Fruit fly (Drosophila melanogaster) whole organism, pupa: Measurements from ENCODE around the gene ACXA.
A peak's percentile ranks its signal among the peaks of the same experiment; 100 is the strongest.

Experiments used
- CG10348 ChIP-seq: fragments of 200-800 bp; sonication (Bioruptor generic); IDR thresholded peaks from 2 replicates; pipeline ENCODE4 v1.3.6; 2022; ENCODE audit warnings: missing biosample characterization, missing genetic modification characterization
- CG12605 ChIP-seq: fragments of 200-800 bp; sonication (Bioruptor generic); IDR thresholded peaks from 2 replicates; pipeline ENCODE4 v1.3.6; 2022; ENCODE audit warnings: missing biosample characterization, missing genetic modification characterization
- CG13204 ChIP-seq: fragments of 200-800 bp; sonication (Bioruptor generic); optimal IDR thresholded peaks from 2 replicates; lab custom pipeline; 2018; ENCODE audit warnings: missing biosample characterization, mild to moderate bottlenecking, missing genetic modification characterization, moderate library complexity
- CG14655 ChIP-seq: fragments of 200-800 bp; sonication (Bioruptor generic); optimal IDR thresholded peaks from 3 replicates; lab custom pipeline; 2017; ENCODE audit warnings: mild to moderate bottlenecking, missing biosample characterization, missing genetic modification reagents, missing genetic modification characterization
- CG15710 ChIP-seq: fragments of 200-800 bp; sonication (Bioruptor generic); optimal IDR thresholded peaks from 2 replicates; lab custom pipeline; 2018; ENCODE audit warnings: missing biosample characterization, mild to moderate bottlenecking, missing genetic modification characterization, moderate library complexity
- CG17806 ChIP-seq: fragments of 200-800 bp; sonication (Bioruptor generic); optimal IDR thresholded peaks from 2 replicates; lab custom pipeline; 2018; ENCODE audit warnings: missing biosample characterization, mild to moderate bottlenecking, missing genetic modification characterization, moderate library complexity
- CG32121 ChIP-seq: fragments of 200-800 bp; sonication (Bioruptor generic); IDR thresholded peaks from 2 replicates; pipeline ENCODE4 v1.3.6; 2022; ENCODE audit warnings: missing biosample characterization, missing genetic modification characterization
- CG34367 ChIP-seq: fragments of 200-800 bp; sonication (Bioruptor generic); optimal IDR thresholded peaks from 2 replicates; lab custom pipeline; 2018; ENCODE audit warnings: missing biosample characterization, mild to moderate bottlenecking, missing genetic modification characterization
- CG4496 ChIP-seq: fragments of 200-800 bp; sonication (Bioruptor generic); IDR thresholded peaks from 3 replicates; pipeline ENCODE4 v1.3.6; 2022; ENCODE audit warnings: missing biosample characterization, missing genetic modification characterization
- CG8159 ChIP-seq: fragments of 200-800 bp; sonication (Bioruptor generic); optimal IDR thresholded peaks from 3 replicates; lab custom pipeline; 2018; ENCODE audit warnings: missing biosample characterization, mild to moderate bottlenecking, missing genetic modification characterization, moderate library complexity
- CG8301 ChIP-seq: fragments of 200-800 bp; sonication (Bioruptor generic); optimal IDR thresholded peaks from 2 replicates; lab custom pipeline; 2018; ENCODE audit warnings: missing biosample characterization, mild to moderate bottlenecking, missing genetic modification characterization
- CG9948 ChIP-seq: fragments of 200-800 bp; sonication (Bioruptor generic); optimal IDR thresholded peaks from 2 replicates; lab custom pipeline; 2018; ENCODE audit warnings: missing biosample characterization, mild to moderate bottlenecking, missing genetic modification characterization, moderate library complexity
- D1 ChIP-seq: fragments of 200-800 bp; sonication (Bioruptor generic); optimal IDR thresholded peaks from 2 replicates; lab custom pipeline; 2018; ENCODE audit warnings: missing biosample characterization, mild to moderate bottlenecking, missing genetic modification characterization, moderate library complexity
- EcR ChIP-seq: fragments of 200-800 bp; sonication (Bioruptor generic); optimal IDR thresholded peaks from 3 replicates; lab custom pipeline; 2019; ENCODE audit warnings: missing biosample characterization, missing genetic modification characterization, mild to moderate bottlenecking, moderate library complexity, missing genetic modification reagents
- Ets98B ChIP-seq: fragments of 200-800 bp; sonication (Bioruptor generic); IDR thresholded peaks from 2 replicates; pipeline ENCODE4 v1.3.6; 2022; ENCODE audit warnings: missing biosample characterization, missing genetic modification characterization
- Pif1A ChIP-seq: fragments of 200-800 bp; sonication (Bioruptor generic); optimal IDR thresholded peaks from 3 replicates; lab custom pipeline; 2016; ENCODE audit warnings: missing biosample characterization, missing genetic modification characterization
- Pif1B ChIP-seq: fragments of 200-800 bp; sonication (Bioruptor generic); optimal IDR thresholded peaks from 3 replicates; lab custom pipeline; 2016; ENCODE audit warnings: missing biosample characterization, missing genetic modification characterization
- Snoo ChIP-seq: fragments of 200-800 bp; sonication (Bioruptor generic); optimal IDR thresholded peaks from 3 replicates; lab custom pipeline; 2017; ENCODE audit warnings: missing biosample characterization, mild to moderate bottlenecking, missing genetic modification characterization, inconsistent platforms
- fd96Ca ChIP-seq: fragments of 200-800 bp; sonication (Bioruptor generic); IDR thresholded peaks from 3 replicates; pipeline ENCODE4 v1.3.6; 2022; ENCODE audit warnings: missing biosample characterization, missing genetic modification characterization
- gl ChIP-seq: fragments of 200-800 bp; sonication (Bioruptor generic); optimal IDR thresholded peaks from 2 replicates; lab custom pipeline; 2018; ENCODE audit warnings: missing biosample characterization, mild to moderate bottlenecking, missing genetic modification characterization
- rn ChIP-seq: fragments of 200-800 bp; sonication (Bioruptor generic); IDR thresholded peaks from 2 replicates; pipeline ENCODE4 v1.3.6; 2022; ENCODE audit warnings: missing biosample characterization, missing genetic modification characterization

ACXA gene

DNA sequence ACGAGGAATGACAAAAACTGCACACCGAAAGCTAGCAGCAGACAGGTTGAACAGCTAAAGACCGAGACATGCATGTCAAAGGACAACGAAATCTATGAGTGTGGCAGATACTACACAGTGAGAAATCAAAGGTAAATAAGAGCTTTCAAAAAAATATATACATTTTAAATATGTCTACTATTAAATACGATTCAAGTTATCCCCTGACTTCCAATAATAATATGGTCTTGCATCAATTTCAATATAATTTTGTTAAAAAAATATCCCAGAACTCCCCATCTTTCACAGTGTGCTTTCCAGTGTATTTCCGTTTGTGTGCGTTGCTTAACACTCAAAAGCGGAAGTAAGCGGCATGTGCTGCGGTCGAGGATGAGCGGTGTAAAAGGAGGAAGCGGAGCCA lies 12.1 kb downstream of the ACXA start:
- TF ChIP-seq Snoo (tag; lab: Kevin White, UChicago) (no peak), CG12605 (GFP tag; lab: Robert Waterston, UW) (no peak), CG17806 (tag; lab: Kevin White, UChicago) (no peak), CG13204 (GFP tag; lab: Kevin White, UChicago) (no peak), D1 (tag; lab: Kevin White, UChicago) (no peak), gl (tag; lab: Kevin White, UChicago) (no peak), Pif1A (GFP tag; lab: Kevin White, UChicago) (no peak), CG34367 (tag; lab: Kevin White, UChicago) (peak; percentile 27), EcR (GFP tag; lab: Kevin White, UChicago) (no peak), rn (no peak), CG14655 (GFP tag; lab: Kevin White, UChicago) (peak; percentile 42), Pif1B (no peak), CG15710 (tag; lab: Kevin White, UChicago) (no peak), fd96Ca (GFP tag; lab: Robert Waterston, UW) (no peak), Ets98B (no peak), CG8159 (tag; lab: Kevin White, UChicago) (peak; percentile 66)

DNA sequence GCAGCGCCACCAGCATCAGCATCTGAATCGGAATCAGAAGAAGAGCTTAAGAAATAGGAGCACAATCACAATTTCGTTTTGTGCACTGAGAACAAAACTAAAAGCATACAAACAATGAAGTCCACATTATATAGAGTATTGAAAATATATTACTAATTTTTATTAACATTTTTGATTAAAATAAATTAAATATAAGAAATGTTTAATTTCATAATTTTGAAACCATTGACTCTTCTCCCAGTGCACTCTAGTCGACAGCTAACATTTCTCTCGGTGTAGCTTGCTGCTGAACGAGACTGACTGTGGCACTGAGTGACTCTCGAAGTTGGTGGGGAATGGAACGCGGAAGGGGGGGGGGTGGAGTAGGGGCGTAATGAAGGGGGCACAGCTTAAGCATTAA lies 29.8 kb downstream of the ACXA start:
- TF ChIP-seq CG15710 (tag; lab: Kevin White, UChicago) = no peak
- no peak for TF ChIP-seq EcR (GFP tag; lab: Kevin White, UChicago)
- TF ChIP-seq CG17806 (tag; lab: Kevin White, UChicago) = no peak
- TF ChIP-seq CG8159 (tag; lab: Kevin White, UChicago) = no peak
- TF ChIP-seq Ets98B = no peak
- no peak for TF ChIP-seq Pif1B

- TF ChIP-seq Ets98B = no peak
- no peak for TF ChIP-seq fd96Ca (GFP tag; lab: Robert Waterston, UW)
Measured at dm6 chr2L:12966290-12966689, 45.4 kb downstream of the ACXA start, which contains the start of gene CG16800. Gene CG16800 (plus strand): TSS chr2L:12966590.

DNA sequence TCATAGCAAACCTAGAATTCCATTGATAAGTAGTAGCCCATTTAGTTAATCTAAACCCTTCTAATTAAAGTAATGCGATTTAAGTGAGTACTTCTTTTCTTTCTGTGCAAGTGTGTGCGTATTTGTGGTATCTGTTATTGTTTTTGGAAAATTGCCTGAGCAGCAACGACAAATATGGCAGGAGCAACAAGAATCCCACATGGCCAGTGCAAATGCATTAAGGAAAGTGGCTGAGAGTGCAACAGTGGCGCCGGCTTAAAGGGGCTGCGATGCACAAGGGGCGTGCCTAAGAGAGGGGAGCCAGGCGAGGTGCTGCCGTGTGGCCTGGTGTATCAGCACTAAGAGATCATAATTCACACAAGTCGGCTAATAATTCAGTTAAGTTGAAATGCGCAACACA lies 48.7 kb downstream of the ACXA start:
- TF ChIP-seq Snoo (tag; lab: Kevin White, UChicago) (no peak), CG17806 (tag; lab: Kevin White, UChicago) (no peak), gl (tag; lab: Kevin White, UChicago) (no peak)

- TF ChIP-seq CG14655 (GFP tag; lab: Kevin White, UChicago) (no peak), CG17806 (tag; lab: Kevin White, UChicago) (no peak), gl (tag; lab: Kevin White, UChicago) (no peak), D1 (tag; lab: Kevin White, UChicago) (peak; percentile 55), Ets98B (peak; percentile 25; the same call in 1 of the 2 replicates), CG9948 (no peak), rn (no peak), CG4496 (GFP tag; lab: Robert Waterston, UW) (peak; percentile 73), CG13204 (GFP tag; lab: Kevin White, UChicago) (no peak), CG32121 (GFP tag; lab: Robert Waterston, UW) (peak; percentile 52; the same call in 1 of the 2 replicates), Pif1A (GFP tag; lab: Kevin White, UChicago) (no peak), Snoo (tag; lab: Kevin White, UChicago) (peak; percentile 73), CG34367 (tag; lab: Kevin White, UChicago) (peak; percentile 38), CG12605 (GFP tag; lab: Robert Waterston, UW) (peak; percentile 61), fd96Ca (GFP tag; lab: Robert Waterston, UW) (peak; percentile 51; the same call in 1 of the 3 replicates), CG15710 (tag; lab: Kevin White, UChicago) (peak; percentile 40), CG8301 (tag; lab: Kevin White, UChicago) (no peak), CG10348 (GFP tag; lab: Robert Waterston, UW) (no peak), CG8159 (tag; lab: Kevin White, UChicago) (no peak), EcR (GFP tag; lab: Kevin White, UChicago) (no peak), Pif1B (no peak)
Measured at dm6 chr2L:12974045-12974539, 53.2 kb downstream of the ACXA start, which contains the start of gene Vha68-2. Gene Vha68-2 (plus strand): TSS chr2L:12974322.

DNA sequence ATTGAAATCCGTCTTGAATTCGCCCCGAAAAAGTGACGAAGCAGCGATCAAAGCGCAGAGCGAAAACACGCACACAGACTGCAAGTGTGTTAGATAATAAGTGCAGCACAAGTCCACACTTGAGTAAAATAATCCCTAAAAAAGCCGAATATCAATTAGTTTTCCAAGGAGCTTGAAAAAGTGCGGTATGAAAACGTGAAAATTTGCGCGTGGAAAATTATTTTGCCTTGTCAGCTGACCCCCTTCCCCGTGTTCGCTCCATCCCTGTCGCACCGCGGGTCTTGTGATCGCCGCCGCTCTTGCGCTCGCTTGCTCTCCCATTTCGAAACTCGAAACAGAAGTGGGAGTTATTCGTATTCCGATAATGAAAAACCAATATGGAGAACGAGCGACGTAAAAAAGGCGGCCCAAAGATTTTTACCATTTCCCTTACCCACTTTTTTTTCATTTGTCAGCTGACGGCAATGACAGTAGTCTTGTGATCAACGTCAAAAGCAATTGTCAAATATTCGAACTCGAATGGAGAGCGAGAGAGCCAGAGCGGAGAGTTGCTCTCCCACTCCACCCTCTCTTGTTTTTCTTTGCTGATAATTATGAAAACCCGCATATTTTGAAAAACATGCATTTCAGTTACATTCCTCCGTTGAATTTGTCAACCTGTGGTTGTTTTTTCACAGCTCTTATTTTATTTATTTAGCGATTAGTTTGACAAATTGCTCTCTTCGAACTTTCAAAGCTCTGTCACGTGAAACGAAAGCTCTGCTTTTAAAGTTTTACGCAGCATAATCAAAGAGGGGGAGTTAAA lies 53.9 kb downstream of the ACXA start:
- no peak for TF ChIP-seq Pif1B
- no peak for TF ChIP-seq CG13204 (GFP tag; lab: Kevin White, UChicago)
- no peak for TF ChIP-seq Ets98B
- no peak for TF ChIP-seq CG14655 (GFP tag; lab: Kevin White, UChicago)
- no peak for TF ChIP-seq D1 (tag; lab: Kevin White, UChicago)
- no peak for TF ChIP-seq CG4496 (GFP tag; lab: Robert Waterston, UW)
- no peak for TF ChIP-seq CG34367 (tag; lab: Kevin White, UChicago)
- TF ChIP-seq CG10348 (GFP tag; lab: Robert Waterston, UW) = no peak
- no peak for TF ChIP-seq Pif1A (GFP tag; lab: Kevin White, UChicago)
- TF ChIP-seq Snoo (tag; lab: Kevin White, UChicago) = no peak
- no peak for TF ChIP-seq CG17806 (tag; lab: Kevin White, UChicago)
